Worm (Caenorhabditis elegans): ENCODE results near the gene trul-1.

Gene trul-1

DNA sequence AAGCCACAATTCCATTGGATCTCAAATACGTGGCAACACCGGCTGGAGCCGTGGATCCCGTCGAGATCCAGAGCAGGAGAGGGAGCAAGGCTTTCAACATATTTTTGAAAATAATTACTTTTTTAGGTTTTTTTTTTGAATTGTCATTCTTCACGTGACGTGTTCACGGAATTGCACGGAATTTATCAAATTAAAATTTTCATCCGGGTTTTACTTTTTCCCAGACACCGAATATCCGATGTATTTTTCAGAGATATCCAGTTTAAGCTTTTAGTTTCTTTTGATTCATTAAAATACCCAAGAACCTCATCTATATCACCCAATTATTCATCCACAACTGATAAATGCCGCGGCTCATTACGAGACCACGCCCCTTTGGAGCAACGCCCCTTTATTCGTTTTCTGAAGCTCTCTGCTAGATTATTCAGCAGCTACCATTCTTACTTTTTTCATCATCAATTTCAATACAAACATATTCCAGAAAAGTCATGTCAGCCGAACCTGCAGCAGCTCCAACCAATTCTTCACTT is 14.6 kb upstream of the trul-1 start, which contains the start of the genes clec-117 and B0432.1:
TSS of gene clec-117 (minus strand) at position 101 of the 530 bp plus-strand sequence.
TSS of gene B0432.1 (plus strand) at position 480 of the 530 bp plus-strand sequence.
- TF ChIP-seq fkh-3 (tag; optimal IDR thresholded peaks at IDR 0.05) (no peak), F37B4.10 (GFP tag; IDR thresholded peaks at IDR 0.05) (no peak), hmg-1.2 (GFP tag; IDR thresholded peaks at IDR 0.05) (no peak)

DNA sequence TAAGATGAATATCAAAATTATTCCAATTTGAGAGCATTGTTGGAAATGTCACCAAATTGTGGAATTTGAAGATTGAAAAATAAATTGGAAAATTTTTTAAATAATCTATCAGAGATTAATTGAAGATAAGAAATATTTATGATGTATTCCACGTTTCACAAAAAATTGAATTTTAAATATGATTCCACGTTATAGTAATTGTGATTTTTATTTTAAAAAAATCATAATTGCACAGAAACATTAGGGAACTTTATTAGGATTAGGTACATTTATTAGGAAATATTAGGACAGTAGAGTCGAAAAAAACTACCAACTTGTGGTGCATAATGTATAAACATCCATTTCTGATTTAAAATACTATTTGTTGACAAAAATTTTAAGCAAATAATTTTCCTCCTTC is 12.2 kb upstream of the trul-1 start, which contains the start of gene B0432.11:
TSS of gene B0432.11 (minus strand) at position 101 of the 400 bp plus-strand sequence.
- TF ChIP-seq pha-4 (tag; optimal IDR thresholded peaks at IDR 0.05) (no peak), him-1 (tag; optimal IDR thresholded peaks at IDR 0.05) (no peak), lir-1 (GFP tag; conservative IDR thresholded peaks at IDR 0.05) (no peak), attf-5 (GFP tag; optimal IDR thresholded peaks at IDR 0.05) (no peak), lin-35 (GFP tag; optimal IDR thresholded peaks at IDR 0.05) (no peak), athp-1 (tag; optimal IDR thresholded peaks at IDR 0.05) (no peak), ztf-18 (tag; optimal IDR thresholded peaks at IDR 0.05) (no peak), Y53F4B.3 (GFP tag; IDR thresholded peaks at IDR 0.05) (no peak), attf-6 (GFP tag; IDR thresholded peaks at IDR 0.05) (no peak), bed-1 (GFP tag; IDR thresholded peaks at IDR 0.05) (no peak), lin-26 (GFP tag; IDR thresholded peaks at IDR 0.05) (no peak), lin-54 (GFP tag; optimal IDR thresholded peaks at IDR 0.05) (no peak), aptf-3 (GFP tag; IDR thresholded peaks at IDR 0.05) (no peak), ceh-40 (GFP tag; IDR thresholded peaks at IDR 0.05) (no peak)

DNA sequence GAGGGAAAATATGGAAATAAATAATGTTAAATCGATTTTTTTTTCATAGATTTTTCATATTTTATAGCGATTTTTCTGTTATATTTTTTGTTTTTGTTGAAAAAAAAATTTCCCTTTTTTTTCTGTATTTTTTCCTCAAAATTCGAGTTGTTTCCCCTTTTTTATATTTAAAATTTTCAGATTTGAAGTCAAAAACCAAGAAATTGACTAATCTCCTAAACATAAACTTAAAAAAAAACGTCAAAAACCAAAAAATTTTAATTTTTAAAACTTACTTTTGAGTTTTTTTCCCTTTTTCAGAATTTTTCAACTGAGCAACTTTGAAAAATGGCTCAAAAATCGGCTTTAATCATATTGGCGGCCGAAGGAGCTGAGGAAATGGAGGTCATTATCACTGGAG is 7.9 kb upstream of the trul-1 start, which contains the start of gene djr-1.1:
TSS of gene djr-1.1 (plus strand) at position 301 of the 400 bp plus-strand sequence.
- TF ChIP-seq him-1 (tag; optimal IDR thresholded peaks at IDR 0.05) (no peak), ceh-79 (tag; optimal IDR thresholded peaks at IDR 0.05) (no peak), ceh-58 (GFP tag; IDR thresholded peaks at IDR 0.05) (no peak)

DNA sequence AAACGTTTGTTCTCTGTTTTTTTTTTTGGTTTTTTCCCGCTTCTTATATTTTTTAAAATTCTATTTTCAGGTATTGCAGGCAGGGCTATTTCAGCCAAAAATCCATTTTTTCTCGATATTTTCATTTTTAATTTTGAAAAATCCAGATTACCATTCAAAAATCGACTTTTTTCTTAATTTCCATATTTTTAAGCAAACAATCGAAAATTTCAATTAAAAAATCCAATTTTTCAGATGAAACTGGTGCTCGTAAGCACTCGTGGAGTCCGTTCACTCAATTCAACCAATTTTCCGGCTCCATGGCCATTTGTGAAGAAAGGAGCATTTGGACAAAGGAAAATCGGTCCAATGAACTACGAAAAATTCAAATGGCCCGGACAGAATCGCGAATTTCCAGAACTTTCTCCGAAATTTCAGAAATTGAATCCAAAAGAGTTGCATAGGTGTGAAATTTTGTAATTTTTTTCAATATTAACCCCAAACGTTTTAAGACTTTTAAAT is 6.4 kb upstream of the trul-1 start, which contains the start of gene mrpl-41:
TSS of gene mrpl-41 (plus strand) at position 235 of the 501 bp plus-strand sequence.
- TF ChIP-seq nhr-90 (tag; optimal IDR thresholded peaks at IDR 0.05) (no peak), nhr-120 (GFP tag; IDR thresholded peaks at IDR 0.05) (no peak), F49E8.2 (tag; optimal IDR thresholded peaks at IDR 0.05; ENCODE audit: insufficient read depth) (no peak), tbx-9 (tag; optimal IDR thresholded peaks at IDR 0.05; ENCODE audit: borderline replicate concordance) (no peak), T26A5.8 (tag; optimal IDR thresholded peaks at IDR 0.05) (no peak), madf-6 (GFP tag; IDR thresholded peaks at IDR 0.05) (no peak), Y53G8AR.9 (GFP tag; conservative IDR thresholded peaks at IDR 0.05) (no peak), F10E7.11 (tag; optimal IDR thresholded peaks at IDR 0.05) (peak; percentile 38), C17E4.6 (GFP tag; IDR thresholded peaks at IDR 0.05) (no peak), ztf-22 (GFP tag; optimal IDR thresholded peaks at IDR 0.05) (no peak), lsy-27 (tag; optimal IDR thresholded peaks at IDR 0.05; ENCODE audit: borderline replicate concordance, insufficient read depth) (no peak), dpl-1 (GFP tag; optimal IDR thresholded peaks at IDR 0.05) (no peak), egl-44 (GFP tag; IDR thresholded peaks at IDR 0.05) (no peak), F39B2.1 (GFP tag; IDR thresholded peaks at IDR 0.05) (no peak), hmg-1.2 (GFP tag; IDR thresholded peaks at IDR 0.05) (no peak), let-526 (GFP tag; IDR thresholded peaks at IDR 0.05) (no peak), ekl-4 (GFP tag; IDR thresholded peaks at IDR 0.05) (peak; percentile 53; the same call in 1 of the 2 replicates), B0035.1 (tag; optimal IDR thresholded peaks at IDR 0.05) (no peak), F22D6.2 (tag; optimal IDR thresholded peaks at IDR 0.05) (no peak), athp-1 (tag; optimal IDR thresholded peaks at IDR 0.05) (peak; percentile 11), attf-3 (GFP tag; conservative IDR thresholded peaks at IDR 0.05) (no peak), lir-1 (GFP tag; conservative IDR thresholded peaks at IDR 0.05) (no peak), Y79H2A.3 (GFP tag; conservative IDR thresholded peaks at IDR 0.05) (no peak), nfya-1 (tag; optimal IDR thresholded peaks at IDR 0.05; ENCODE audit: borderline replicate concordance, insufficient read depth) (no peak), lag-1 (GFP tag; IDR thresholded peaks at IDR 0.05) (no peak), hmg-20 (GFP tag; IDR thresholded peaks at IDR 0.05) (0 out of 2 replicates have a peak, but pooled peaks have one; percentile 30), nfya-2 (GFP tag; IDR thresholded peaks at IDR 0.05) (no peak)

Data from whole organism, young adult.